Fruit fly (Drosophila melanogaster) whole organism, embryonic: ENCODE data around the gene CG9928.
A peak's percentile ranks its signal among the peaks of the same experiment; 100 is the strongest.

Experiments used
- B-H2 ChIP-seq: fragments of 200-800 bp; sonication (Bioruptor generic); optimal IDR thresholded peaks from 2 replicates; lab custom pipeline; 2018; ENCODE audit warnings: missing biosample characterization, mild to moderate bottlenecking, missing genetic modification characterization
- Blimp-1 ChIP-seq: fragments of 200-800 bp; sonication (Bioruptor generic); optimal IDR thresholded peaks from 3 replicates; lab custom pipeline; 2018; ENCODE audit warnings: missing biosample characterization, missing genetic modification characterization, mild to moderate bottlenecking, moderate library complexity, missing genetic modification reagents
- CG11085 ChIP-seq: fragments of 200-800 bp; sonication (Bioruptor generic); IDR thresholded peaks from 2 replicates; pipeline ENCODE4 v1.3.6; 2022; ENCODE audit warnings: missing biosample characterization, missing genetic modification characterization
- CG12299 ChIP-seq: fragments of 200-800 bp; sonication (Bioruptor generic); optimal IDR thresholded peaks from 2 replicates; lab custom pipeline; 2018; ENCODE audit warnings: missing biosample characterization, mild to moderate bottlenecking, missing genetic modification characterization
- CG12769 ChIP-seq: fragments of 200-800 bp; sonication (Bioruptor generic); optimal IDR thresholded peaks from 2 replicates; lab custom pipeline; 2019; ENCODE audit warnings: missing biosample characterization, mild to moderate bottlenecking, missing genetic modification characterization, moderate library complexity
- CG13123 ChIP-seq: fragments of 200-800 bp; sonication (Bioruptor generic); optimal IDR thresholded peaks from 2 replicates; lab custom pipeline; 2016; ENCODE audit warnings: missing biosample characterization, missing genetic modification characterization
- CG13624 ChIP-seq: fragments of 200-800 bp; sonication (Bioruptor generic); optimal IDR thresholded peaks from 2 replicates; lab custom pipeline; 2016; ENCODE audit warnings: missing biosample characterization, missing genetic modification characterization
- CG15073 ChIP-seq: fragments of 200-800 bp; sonication (Bioruptor generic); optimal IDR thresholded peaks from 2 replicates; lab custom pipeline; 2016; ENCODE audit warnings: missing biosample characterization, missing genetic modification characterization
- CG17361 ChIP-seq: fragments of 200-800 bp; sonication (Bioruptor generic); IDR thresholded peaks from 3 replicates; pipeline ENCODE4 v1.3.6; 2022; ENCODE audit warnings: missing biosample characterization, missing genetic modification characterization
- CG18476 ChIP-seq: fragments of 200-800 bp; sonication (Bioruptor generic); optimal IDR thresholded peaks from 2 replicates; lab custom pipeline; 2016; ENCODE audit warnings: missing biosample characterization, mild to moderate bottlenecking, missing genetic modification characterization
- CG30431 ChIP-seq: fragments of 200-800 bp; sonication (Bioruptor generic); optimal IDR thresholded peaks from 2 replicates; lab custom pipeline; 2017; ENCODE audit warnings: missing biosample characterization, missing genetic modification characterization
- CG3281 ChIP-seq: fragments of 200-800 bp; sonication (Bioruptor generic); optimal IDR thresholded peaks from 3 replicates; lab custom pipeline; 2017; ENCODE audit warnings: missing biosample characterization, mild to moderate bottlenecking, missing genetic modification characterization
- CG33557 ChIP-seq: fragments of 200-800 bp; sonication (Bioruptor generic); optimal IDR thresholded peaks from 2 replicates; lab custom pipeline; 2019; ENCODE audit warnings: missing biosample characterization, mild to moderate bottlenecking, missing genetic modification characterization, moderate library complexity
- CG6683 ChIP-seq: fragments of 200-800 bp; sonication (Bioruptor generic); optimal IDR thresholded peaks from 2 replicates; lab custom pipeline; 2017; ENCODE audit warnings: missing biosample characterization, mild to moderate bottlenecking, missing genetic modification characterization, missing genetic modification reagents
- CG6765 ChIP-seq: fragments of 200-800 bp; sonication (Bioruptor generic); optimal IDR thresholded peaks from 3 replicates; lab custom pipeline; 2017; ENCODE audit warnings: missing biosample characterization, mild to moderate bottlenecking, missing genetic modification characterization
- CG8359 ChIP-seq: fragments of 200-800 bp; sonication (Bioruptor generic); optimal IDR thresholded peaks from 2 replicates; lab custom pipeline; 2017; ENCODE audit warnings: missing biosample characterization, mild to moderate bottlenecking, missing genetic modification characterization, borderline replicate concordance
- Deaf1 ChIP-seq: fragments of 200-800 bp; optimal IDR thresholded peaks from 3 replicates; lab custom pipeline; 2019; ENCODE audit warnings: missing biosample characterization, mild to moderate bottlenecking, missing genetic modification characterization, moderate library complexity
- Dp ChIP-seq: fragments of 200-800 bp; sonication (Bioruptor generic); optimal IDR thresholded peaks from 2 replicates; lab custom pipeline; 2018; ENCODE audit warnings: missing biosample characterization, mild to moderate bottlenecking, missing genetic modification characterization, moderate library complexity
- Dref ChIP-seq: fragments of 200-800 bp; sonication (Bioruptor generic); IDR thresholded peaks from 2 replicates; pipeline ENCODE4 v1.3.6; 2022; ENCODE audit warnings: missing biosample characterization, missing genetic modification characterization
- E2f1 ChIP-seq: fragments of 200-800 bp; sonication (Bioruptor generic); IDR thresholded peaks from 2 replicates; pipeline ENCODE4 v1.3.6; 2022; ENCODE audit warnings: missing biosample characterization, missing genetic modification characterization
- Jarid2 ChIP-seq: fragments of 200-800 bp; sonication (Bioruptor generic); optimal IDR thresholded peaks from 3 replicates; lab custom pipeline; 2017; ENCODE audit warnings: mild to moderate bottlenecking, missing biosample characterization, missing genetic modification reagents, missing genetic modification characterization
- PHDP ChIP-seq: fragments of 200-800 bp; sonication (Bioruptor generic); optimal IDR thresholded peaks from 3 replicates; lab custom pipeline; 2018; ENCODE audit warnings: missing biosample characterization, mild to moderate bottlenecking, missing genetic modification characterization, moderate library complexity
- Pdp1 ChIP-seq, 2 experiments: fragments of 200-800 bp; sonication (Bioruptor generic); optimal IDR thresholded peaks; 3 replicates each; lab custom pipeline; 2016; ENCODE audit warnings: missing biosample characterization in 2 of 2, missing genetic modification characterization in 2 of 2, mild to moderate bottlenecking in 1 of 2, moderate library complexity in 1 of 2
- Rx ChIP-seq: fragments of 200-800 bp; sonication (Bioruptor generic); IDR thresholded peaks from 2 replicates; pipeline ENCODE4 v1.3.6; 2022; ENCODE audit warnings: missing biosample characterization, missing genetic modification characterization
- Taf1 ChIP-seq: fragments of 200-800 bp; sonication (Bioruptor generic); IDR thresholded peaks from 2 replicates; pipeline ENCODE4 v1.3.6; 2022; ENCODE audit warnings: missing biosample characterization, missing genetic modification characterization
- al ChIP-seq: fragments of 200-800 bp; sonication (Bioruptor generic); IDR thresholded peaks from 2 replicates; pipeline ENCODE4 v1.3.6; 2022; ENCODE audit warnings: missing biosample characterization, missing genetic modification characterization
- bab2 ChIP-seq: fragments of 200-800 bp; sonication (Bioruptor generic); optimal IDR thresholded peaks from 2 replicates; lab custom pipeline; 2016; ENCODE audit warnings: missing biosample characterization, missing genetic modification characterization
- cg ChIP-seq: fragments of 200-800 bp; sonication (Bioruptor generic); optimal IDR thresholded peaks from 3 replicates; lab custom pipeline; 2019; ENCODE audit warnings: missing biosample characterization, mild to moderate bottlenecking, missing genetic modification characterization, moderate library complexity
- chinmo ChIP-seq: fragments of 200-800 bp; sonication (Bioruptor generic); IDR thresholded peaks from 4 replicates; pipeline ENCODE4 v1.3.6; 2022; ENCODE audit warnings: missing biosample characterization, missing genetic modification characterization; ENCODE audit not compliant: partially characterized antibody
- corto ChIP-seq: fragments of 200-800 bp; sonication (Bioruptor generic); optimal IDR thresholded peaks from 2 replicates; lab custom pipeline; 2016; ENCODE audit warnings: missing biosample characterization, mild to moderate bottlenecking, missing genetic modification characterization, moderate library complexity
- da ChIP-seq: fragments of 200-800 bp; sonication (Bioruptor generic); optimal IDR thresholded peaks from 2 replicates; lab custom pipeline; 2016; ENCODE audit warnings: missing biosample characterization, missing genetic modification characterization
- danr ChIP-seq: fragments of 200-800 bp; sonication (Bioruptor generic); IDR thresholded peaks from 2 replicates; pipeline ENCODE4 v1.3.6; 2022; ENCODE audit warnings: missing biosample characterization, missing genetic modification characterization
- dimm ChIP-seq: fragments of 200-800 bp; sonication (Bioruptor generic); IDR thresholded peaks from 2 replicates; pipeline ENCODE4 v1.3.6; 2022; ENCODE audit warnings: missing biosample characterization, missing genetic modification characterization
- dysf ChIP-seq: fragments of 200-800 bp; sonication (Bioruptor generic); IDR thresholded peaks from 3 replicates; pipeline ENCODE4 v1.3.6; 2022; ENCODE audit warnings: missing biosample characterization, missing genetic modification characterization
- eve ChIP-seq, 2 experiments: fragments of >200 bp; optimal IDR thresholded peaks; 2 replicates each; lab custom pipeline; 2017; ENCODE audit warnings: missing biosample characterization in 2 of 2, missing genetic modification characterization in 2 of 2
- gem ChIP-seq: fragments of 200-800 bp; sonication (Bioruptor generic); optimal IDR thresholded peaks from 2 replicates; lab custom pipeline; 2019; ENCODE audit warnings: missing biosample characterization, mild to moderate bottlenecking, missing genetic modification characterization, moderate library complexity
- hb ChIP-seq: fragments of 200-800 bp; sonication (Bioruptor generic); IDR thresholded peaks from 3 replicates; pipeline ENCODE4 v1.3.6; 2022; ENCODE audit warnings: missing biosample characterization, missing genetic modification characterization; ENCODE audit not compliant: partially characterized antibody
- hth ChIP-seq: fragments of >200 bp; optimal IDR thresholded peaks from 2 replicates; lab custom pipeline; 2017; ENCODE audit warnings: inconsistent platforms
- lbe ChIP-seq: fragments of 200-800 bp; sonication (Bioruptor generic); optimal IDR thresholded peaks from 2 replicates; lab custom pipeline; 2016; ENCODE audit warnings: missing biosample characterization, mild to moderate bottlenecking, missing genetic modification characterization
- lilli ChIP-seq: fragments of 200-800 bp; sonication (Bioruptor generic); optimal IDR thresholded peaks from 3 replicates; lab custom pipeline; 2016; ENCODE audit warnings: missing biosample characterization, missing genetic modification characterization
- mirr ChIP-seq: fragments of 200-800 bp; sonication (Bioruptor generic); optimal IDR thresholded peaks from 3 replicates; lab custom pipeline; 2018; ENCODE audit warnings: missing biosample characterization, mild to moderate bottlenecking, missing genetic modification characterization
- nau ChIP-seq: fragments of 200-800 bp; sonication (Bioruptor generic); optimal IDR thresholded peaks from 3 replicates; lab custom pipeline; 2017; ENCODE audit warnings: missing biosample characterization, mild to moderate bottlenecking, missing genetic modification characterization, missing genetic modification reagents
- nom ChIP-seq: fragments of 200-800 bp; sonication (Bioruptor generic); optimal IDR thresholded peaks from 2 replicates; lab custom pipeline; 2017; ENCODE audit warnings: missing biosample characterization, missing genetic modification characterization, mild to moderate bottlenecking, moderate library complexity, missing genetic modification reagents
- onecut ChIP-seq: fragments of 200-800 bp; sonication (Bioruptor generic); IDR thresholded peaks from 2 replicates; pipeline ENCODE4 v1.3.6; 2022; ENCODE audit warnings: missing biosample characterization, missing genetic modification characterization
- pan ChIP-seq, 4 experiments: fragments of >200 bp in 3 of 4; fragments of 200-800 bp in 1 of 4; sonication (Bioruptor generic) in 1 of 4; optimal IDR thresholded peaks in 3 of 4; IDR thresholded peaks in 1 of 4; 2 replicates each; pipeline versions ENCODE4 v1.3.6 to Lab custom; 2017 to 2022; ENCODE audit warnings: missing biosample characterization in 2 of 4, missing genetic modification characterization in 2 of 4, mixed read lengths in 1 of 4
- sd ChIP-seq: fragments of 200-800 bp; sonication (Bioruptor generic); optimal IDR thresholded peaks from 3 replicates; lab custom pipeline; 2018; ENCODE audit warnings: missing biosample characterization, mild to moderate bottlenecking, missing genetic modification characterization, moderate library complexity
- shn ChIP-seq: fragments of 200-800 bp; sonication (Bioruptor generic); optimal IDR thresholded peaks from 3 replicates; lab custom pipeline; 2016; ENCODE audit warnings: missing biosample characterization, missing genetic modification characterization
- sob ChIP-seq: fragments of 200-800 bp; sonication (Bioruptor generic); IDR thresholded peaks from 2 replicates; pipeline ENCODE4 v1.3.6; 2022; ENCODE audit warnings: missing biosample characterization, missing genetic modification characterization
- sr ChIP-seq: fragments of 200-800 bp; sonication (Bioruptor generic); IDR thresholded peaks from 3 replicates; pipeline ENCODE4 v1.3.6; 2022; ENCODE audit warnings: missing biosample characterization, missing genetic modification characterization
- stc ChIP-seq: fragments of 200-800 bp; sonication (Bioruptor generic); IDR thresholded peaks from 2 replicates; pipeline ENCODE4 v1.3.6; 2022; ENCODE audit warnings: missing biosample characterization, missing genetic modification characterization
- sug ChIP-seq: fragments of 200-800 bp; optimal IDR thresholded peaks from 2 replicates; lab custom pipeline; 2019; ENCODE audit warnings: missing biosample characterization, mild to moderate bottlenecking, missing genetic modification characterization, moderate library complexity
- toy ChIP-seq: fragments of 200-800 bp; sonication (Bioruptor generic); IDR thresholded peaks from 2 replicates; pipeline ENCODE4 v1.3.6; 2022; ENCODE audit warnings: missing biosample characterization, missing genetic modification characterization
- vvl ChIP-seq: fragments of 200-800 bp; sonication (Bioruptor generic); IDR thresholded peaks from 2 replicates; pipeline ENCODE4 v1.3.6; 2022; ENCODE audit warnings: missing biosample characterization, missing genetic modification characterization

The CG9928 gene

DNA sequence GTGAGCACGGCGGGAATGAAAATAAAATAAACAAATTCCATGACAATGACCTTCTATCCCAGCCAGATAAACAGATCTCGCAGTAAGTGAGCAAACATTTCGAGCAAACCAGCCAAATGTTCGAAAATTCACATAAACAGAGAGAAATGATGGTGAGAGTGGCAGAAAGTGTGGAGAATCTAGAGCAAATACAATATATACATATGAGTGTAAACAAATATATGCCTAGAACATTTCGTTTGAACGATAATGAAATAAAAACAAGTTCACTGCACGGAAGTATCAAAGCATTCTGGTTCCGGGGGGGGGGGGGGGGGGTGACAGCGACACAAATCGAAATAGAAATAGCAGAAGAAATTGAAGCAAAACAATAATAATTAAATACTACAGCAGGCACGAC lies 41.2 kb downstream of the CG9928 start (continued):
- TF ChIP-seq CG6765 (no peak), CG15073 (no peak), stc (GFP tag; lab: Robert Waterston, UW) (no peak), CG3281 (GFP tag; lab: Kevin White, UChicago) (peak; percentile 21), CG33557 (GFP tag; lab: Kevin White, UChicago) (no peak), CG12299 (no peak), eve (GFP tag; optimal IDR thresholded peaks at IDR 0.05; lab: Kevin White, UChicago) (no peak), E2f1 (GFP tag; lab: Robert Waterston, UW) (no peak), pan (optimal IDR thresholded peaks at IDR 0.05; lab: Kevin White, UChicago) (no peak), pan (GFP tag; optimal IDR thresholded peaks at IDR 0.05 in 1 of 2, IDR thresholded peaks at IDR 0.05 in 1 of 2) (no peak), bab2 (no peak), gem (tag; lab: Kevin White, UChicago) (peak; percentile 22), CG6683 (GFP tag; lab: Kevin White, UChicago) (no peak), danr (GFP tag; lab: Robert Waterston, UW) (no peak), Jarid2 (GFP tag; lab: Kevin White, UChicago) (no peak), lilli (GFP tag; lab: Kevin White, UChicago) (no peak), toy (no peak), dimm (no peak), corto (GFP tag; lab: Kevin White, UChicago) (no peak), Taf1 (no peak), PHDP (no peak), CG13123 (GFP tag; lab: Kevin White, UChicago) (no peak), Dp (GFP tag; lab: Kevin White, UChicago) (no peak), sd (tag; lab: Kevin White, UChicago) (peak; percentile 86), CG18476 (GFP tag; lab: Kevin White, UChicago) (no peak), shn (no peak), CG30431 (no peak), Blimp-1 (GFP tag; lab: Kevin White, UChicago) (peak; percentile 1), hth (lab: Kevin White, UChicago) (no peak), nau (peak; percentile 5), al (GFP tag; lab: Robert Waterston, UW) (no peak), hb (GFP tag; lab: Robert Waterston, UW) (no peak), onecut (GFP tag; lab: Robert Waterston, UW) (no peak), CG8359 (no peak), da (GFP tag; lab: Kevin White, UChicago) (no peak), sr (0 out of 3 replicates have a peak, but pooled peaks have one; percentile 18)

DNA sequence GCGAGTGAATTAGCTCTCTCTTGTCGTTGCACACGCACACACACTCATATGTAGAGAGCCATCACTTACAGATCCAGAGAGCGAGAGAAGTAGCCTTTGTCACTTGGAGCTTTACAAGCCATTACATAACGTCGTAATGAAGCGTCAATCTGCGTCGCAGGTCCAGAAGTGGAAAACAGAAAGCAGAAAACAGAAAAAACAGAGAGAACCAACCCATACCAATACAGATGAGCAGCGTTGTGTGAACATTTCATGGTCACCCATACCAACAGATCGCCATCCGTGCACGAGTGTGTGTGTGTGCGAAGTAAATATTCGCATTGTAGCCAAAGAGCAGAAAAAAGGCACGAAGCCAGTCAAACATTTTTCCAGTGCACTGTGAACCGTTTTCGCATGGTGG lies 44.4 kb downstream of the CG9928 start:
- TF ChIP-seq sob (GFP tag; lab: Robert Waterston, UW) (0 out of 2 replicates have a peak, but pooled peaks have one; percentile 9), CG12769 (tag; lab: Kevin White, UChicago) (peak; percentile 60), vvl (GFP tag; lab: Robert Waterston, UW) (no peak), B-H2 (GFP tag; lab: Kevin White, UChicago) (no peak), cg (GFP tag; lab: Kevin White, UChicago) (peak; percentile 56), Rx (no peak), chinmo (GFP tag; lab: Robert Waterston, UW) (peak; percentile 85; the same call in 3 of the 4 replicates), dysf (GFP tag; lab: Robert Waterston, UW) (peak; percentile 16; the same call in 1 of the 3 replicates), lbe (GFP tag; lab: Kevin White, UChicago) (no peak), Pdp1 (GFP tag; optimal IDR thresholded peaks at IDR 0.05; lab: Kevin White, UChicago) (peak in 1 of 2 experiments; percentile 93), CG6683 (GFP tag; lab: Kevin White, UChicago) (no peak), nom (peak; percentile 73), Dref (no peak), mirr (GFP tag; lab: Kevin White, UChicago) (peak; percentile 7), sug (tag; lab: Kevin White, UChicago) (peak; percentile 10), Deaf1 (tag; lab: Kevin White, UChicago) (peak; percentile 11), CG11085 (no peak), CG13624 (GFP tag; lab: Kevin White, UChicago) (peak; percentile 38), CG17361 (GFP tag; lab: Robert Waterston, UW) (no peak)
